Fruit fly (Drosophila melanogaster): ENCODE results near the gene CG7568.

The CG7568 gene

dm6 chr3R:29570239-29570814 is 30.3 kb downstream of the CG7568 start (continued):
- TF ChIP-seq esn (GFP tag; optimal IDR thresholded peaks at IDR 0.05) = no peak
- TF ChIP-seq CG10669 (GFP tag; optimal IDR thresholded peaks at IDR 0.05) = peak; percentile 47
- 0 out of 2 replicates have a peak, but pooled peaks have one; percentile 30 for TF ChIP-seq Gug (GFP tag; IDR thresholded peaks at IDR 0.05)
- TF ChIP-seq lz (GFP tag; optimal IDR thresholded peaks at IDR 0.05) = no peak
- no peak for TF ChIP-seq pdm3 (GFP tag; optimal IDR thresholded peaks at IDR 0.05)
- no peak for TF ChIP-seq CG8319 (GFP tag; optimal IDR thresholded peaks at IDR 0.05)
- no peak for TF ChIP-seq CG7368 (GFP tag; optimal IDR thresholded peaks at IDR 0.05)
- no peak for TF ChIP-seq Hr4 (GFP tag; optimal IDR thresholded peaks at IDR 0.05)
- TF ChIP-seq CG8119 (GFP tag; IDR thresholded peaks at IDR 0.05) = peak; percentile 62
- peak; percentile 8 for TF ChIP-seq CG3919 (GFP tag; optimal IDR thresholded peaks at IDR 0.05)
- peak; percentile 64 for TF ChIP-seq CG15336 (GFP tag; IDR thresholded peaks at IDR 0.05)
- TF ChIP-seq fkh (GFP tag; optimal IDR thresholded peaks at IDR 0.05) = no peak
- peak; percentile 66 to 70 for TF ChIP-seq ss (GFP tag; optimal IDR thresholded peaks at IDR 0.05)
- peak; percentile 78 for TF ChIP-seq Eip78C (GFP tag)
- TF ChIP-seq CG31627 (GFP tag; optimal IDR thresholded peaks at IDR 0.05) = no peak
- TF ChIP-seq Hr39 (GFP tag; optimal IDR thresholded peaks at IDR 0.05) = no peak
- TF ChIP-seq CG1621 (tag; optimal IDR thresholded peaks at IDR 0.05) = peak; percentile 4
- TF ChIP-seq CG34406 (GFP tag; optimal IDR thresholded peaks at IDR 0.05) = no peak
- peak in 1 of 2 experiments; percentile 25 for TF ChIP-seq salr (GFP tag; optimal IDR thresholded peaks at IDR 0.05)
- no peak for TF ChIP-seq cyc (GFP tag; optimal IDR thresholded peaks at IDR 0.05)
- TF ChIP-seq dsx (GFP tag; optimal IDR thresholded peaks at IDR 0.05; ENCODE audit: poor library complexity, severe bottlenecking) = peak; percentile 57
- peak; percentile 75 for TF ChIP-seq CG3032 (tag; optimal IDR thresholded peaks at IDR 0.05)
- peak; percentile 69 for TF ChIP-seq CG32006 (GFP tag; optimal IDR thresholded peaks at IDR 0.05)
- peak; percentile 36 for TF ChIP-seq CG6276 (GFP tag; optimal IDR thresholded peaks at IDR 0.05)
- peak; percentile 37; the same call in 1 of the 3 replicates for TF ChIP-seq eg (GFP tag; IDR thresholded peaks at IDR 0.05)
- peak; percentile 56 for TF ChIP-seq achi (GFP tag; optimal IDR thresholded peaks at IDR 0.05)
- TF ChIP-seq Met (GFP tag; optimal IDR thresholded peaks at IDR 0.05) = no peak
- no peak for TF ChIP-seq Hr38 (GFP tag; optimal IDR thresholded peaks at IDR 0.05)
- TF ChIP-seq vri (GFP tag; optimal IDR thresholded peaks at IDR 0.05) = no peak
- peak; percentile 73 for TF ChIP-seq Ets96B (tag; optimal IDR thresholded peaks at IDR 0.05)
- TF ChIP-seq Sox102F (GFP tag; optimal IDR thresholded peaks at IDR 0.05) = no peak
- peak; percentile 60 for TF ChIP-seq spab (GFP tag; optimal IDR thresholded peaks at IDR 0.05)
- peak; percentile 40 for TF ChIP-seq acj6 (GFP tag; optimal IDR thresholded peaks at IDR 0.05)
- peak; percentile 22 for TF ChIP-seq Sox14 (GFP tag; optimal IDR thresholded peaks at IDR 0.05)

- TF ChIP-seq eg (GFP tag; IDR thresholded peaks at IDR 0.05) (peak; percentile 82), CG11294 (GFP tag; IDR thresholded peaks at IDR 0.05) (peak; percentile 52; the same call in 1 of the 2 replicates), lz (GFP tag; optimal IDR thresholded peaks at IDR 0.05) (peak; percentile 91), CG4318 (GFP tag; optimal IDR thresholded peaks at IDR 0.05) (peak; percentile 38), CG6276 (GFP tag; optimal IDR thresholded peaks at IDR 0.05) (peak; percentile 57), CG9139 (GFP tag; optimal IDR thresholded peaks at IDR 0.05) (peak; percentile 9), Gug (GFP tag; IDR thresholded peaks at IDR 0.05) (peak; percentile 54), achi (GFP tag; optimal IDR thresholded peaks at IDR 0.05) (peak; percentile 74), Sox15 (GFP tag; optimal IDR thresholded peaks at IDR 0.05) (peak; percentile 73), OdsH (GFP tag; optimal IDR thresholded peaks at IDR 0.05) (peak; percentile 70), cyc (GFP tag; optimal IDR thresholded peaks at IDR 0.05) (peak; percentile 93), CG6808 (GFP tag; optimal IDR thresholded peaks at IDR 0.05) (peak; percentile 36), CG6854 (GFP tag; optimal IDR thresholded peaks at IDR 0.05) (peak; percentile 69), CG31627 (GFP tag; optimal IDR thresholded peaks at IDR 0.05) (peak; percentile 92), CG10669 (GFP tag; optimal IDR thresholded peaks at IDR 0.05) (peak; percentile 67), net (GFP tag; optimal IDR thresholded peaks at IDR 0.05) (peak; percentile 66), CG34406 (GFP tag; optimal IDR thresholded peaks at IDR 0.05) (peak; percentile 76), Eip93F (GFP tag; optimal IDR thresholded peaks at IDR 0.05) (peak; percentile 46), fd85E (GFP tag; optimal IDR thresholded peaks at IDR 0.05) (peak; percentile 30), Ets21C (GFP tag; optimal IDR thresholded peaks at IDR 0.05) (peak; percentile 86), svp (GFP tag) (peak; percentile 93), Hr39 (GFP tag; optimal IDR thresholded peaks at IDR 0.05) (peak; percentile 92), CG10631 (GFP tag; optimal IDR thresholded peaks at IDR 0.05) (peak; percentile 74), CG8119 (GFP tag; IDR thresholded peaks at IDR 0.05) (peak; percentile 71), CG15336 (GFP tag; IDR thresholded peaks at IDR 0.05) (peak; percentile 80), CG6163 (GFP tag; IDR thresholded peaks at IDR 0.05) (peak; percentile 86)
These were observed 33.5 kb downstream of the CG7568 start for dm6 chr3R:29566997-29567670.

Data from whole organism, prepupa.